Worm (Caenorhabditis elegans): ENCODE results near the gene acs-1.
A peak's percentile ranks its signal among the peaks of the same experiment; 100 is the strongest.

Gene acs-1

ce11 chrV:6520385-6521080 is 4.3 kb upstream of the acs-1 start, which contains the start of the genes F46E10.2 and F46E10.18:
Gene F46E10.2, plus strand, starts transcription at chrV:6520435.
Gene F46E10.18, plus strand, starts transcription at chrV:6521030.
- peak; percentile 84 for TF ChIP-seq zfh-2 (GFP tag; conservative IDR thresholded peaks at IDR 0.05)
- TF ChIP-seq nhr-120 (GFP tag; IDR thresholded peaks at IDR 0.05), result 0 out of 2 replicates have a peak, but pooled peaks have one; percentile 46
- no peak for TF ChIP-seq ztf-3 (GFP tag; optimal IDR thresholded peaks at IDR 0.05)
- 0 out of 2 replicates have a peak, but pooled peaks have one; percentile 6 for TF ChIP-seq hmg-1.2 (GFP tag; IDR thresholded peaks at IDR 0.05)
- TF ChIP-seq egrh-3 (GFP tag; IDR thresholded peaks at IDR 0.05), result peak; percentile 31; the same call in 1 of the 2 replicates

- TF ChIP-seq F33H1.4 (GFP tag; IDR thresholded peaks at IDR 0.05) (no peak), Y95B8A.8 (GFP tag; IDR thresholded peaks at IDR 0.05) (no peak), ceh-100 (GFP tag; IDR thresholded peaks at IDR 0.05) (no peak), cebp-1 (GFP tag; IDR thresholded peaks at IDR 0.05) (no peak), cebp-1 (tag; optimal IDR thresholded peaks at IDR 0.05) (peak; percentile 23), atf-7 (tag; optimal IDR thresholded peaks at IDR 0.05) (peak; percentile 68), lir-1 (GFP tag; conservative IDR thresholded peaks at IDR 0.05) (no peak), snpc-1.1 (tag; optimal IDR thresholded peaks at IDR 0.05; ENCODE audit: insufficient read depth) (no peak), mes-4 (tag; optimal IDR thresholded peaks at IDR 0.05) (no peak), K11D2.4 (GFP tag; IDR thresholded peaks at IDR 0.05) (no peak), lag-1 (GFP tag; IDR thresholded peaks at IDR 0.05) (no peak), ztf-22 (GFP tag; optimal IDR thresholded peaks at IDR 0.05) (peak; percentile 83), die-1 (tag; optimal IDR thresholded peaks at IDR 0.05) (no peak), B0261.1 (tag; optimal IDR thresholded peaks at IDR 0.05) (no peak), sptf-2 (GFP tag; optimal IDR thresholded peaks at IDR 0.05) (no peak), attf-5 (GFP tag; optimal IDR thresholded peaks at IDR 0.05) (no peak), egrh-3 (GFP tag; IDR thresholded peaks at IDR 0.05) (no peak), tbx-9 (tag; optimal IDR thresholded peaks at IDR 0.05; ENCODE audit: borderline replicate concordance) (no peak), athp-1 (tag; optimal IDR thresholded peaks at IDR 0.05) (no peak), fkh-3 (tag; optimal IDR thresholded peaks at IDR 0.05) (no peak), F55B11.4 (tag; optimal IDR thresholded peaks at IDR 0.05; ENCODE audit: borderline replicate concordance, insufficient read depth) (no peak), nhr-80 (tag; optimal IDR thresholded peaks at IDR 0.05) (peak; percentile 99), nhr-90 (tag; optimal IDR thresholded peaks at IDR 0.05) (peak; percentile 4), tbp1 (GFP tag; optimal IDR thresholded peaks at IDR 0.05) (peak; percentile 0), attf-6 (GFP tag; IDR thresholded peaks at IDR 0.05) (no peak), ets-4 (GFP tag; optimal IDR thresholded peaks at IDR 0.05) (peak; percentile 94), egl-44 (GFP tag; IDR thresholded peaks at IDR 0.05) (peak; percentile 49; the same call in 1 of the 2 replicates), efl-1 (GFP tag; optimal IDR thresholded peaks at IDR 0.05) (no peak), nhr-120 (GFP tag; IDR thresholded peaks at IDR 0.05) (no peak), T26A5.8 (tag; optimal IDR thresholded peaks at IDR 0.05) (no peak), Y53F4B.3 (GFP tag; IDR thresholded peaks at IDR 0.05) (no peak), zfh-2 (GFP tag; conservative IDR thresholded peaks at IDR 0.05) (no peak), ceh-40 (GFP tag; IDR thresholded peaks at IDR 0.05) (no peak), sdz-38 (tag; optimal IDR thresholded peaks at IDR 0.05) (no peak), mcd-1 (GFP tag; IDR thresholded peaks at IDR 0.05) (no peak), B0336.3 (GFP tag; IDR thresholded peaks at IDR 0.05) (0 out of 2 replicates have a peak, but pooled peaks have one; percentile 16), akir-1 (GFP tag; optimal IDR thresholded peaks at IDR 0.05) (no peak), nhr-27 (tag; optimal IDR thresholded peaks at IDR 0.05) (no peak), ZK185.1 (tag; optimal IDR thresholded peaks at IDR 0.05; ENCODE audit: poor library complexity, severe bottlenecking) (no peak), ztf-18 (tag; optimal IDR thresholded peaks at IDR 0.05) (no peak), bed-2 (GFP tag; IDR thresholded peaks at IDR 0.05) (no peak), unc-62 (GFP tag; optimal IDR thresholded peaks at IDR 0.05) (peak; percentile 41), ztf-28 (GFP tag; IDR thresholded peaks at IDR 0.05) (no peak)
Measured at ce11 chrV:6522879-6523497, 1.8 kb upstream of the acs-1 start.

Measured in whole organism, young adult.